Worm (Caenorhabditis elegans): Measurements from ENCODE around the gene T22B7.4.

Gene T22B7.4

ce11 chrX:5631008-5631407 is 10.2 kb downstream of the T22B7.4 start:
- TF ChIP-seq eyg-1 (tag; optimal IDR thresholded peaks at IDR 0.05): no peak
- TF ChIP-seq ceh-48 (tag; optimal IDR thresholded peaks at IDR 0.05): no peak
- TF ChIP-seq T23F11.4 (GFP tag; optimal IDR thresholded peaks at IDR 0.05): no peak
- no peak for TF ChIP-seq ceh-24 (tag; optimal IDR thresholded peaks at IDR 0.05)
- no peak for TF ChIP-seq fkh-6 (tag; optimal IDR thresholded peaks at IDR 0.05)
- no peak for TF ChIP-seq sox-2 (GFP tag; IDR thresholded peaks at IDR 0.05)
- no peak for TF ChIP-seq C38D4.7 (GFP tag; optimal IDR thresholded peaks at IDR 0.05)
- TF ChIP-seq K09A11.1 (tag; optimal IDR thresholded peaks at IDR 0.05; ENCODE audit: insufficient read depth): no peak
- TF ChIP-seq pag-3 (tag; optimal IDR thresholded peaks at IDR 0.05; ENCODE audit: borderline replicate concordance): no peak
- no peak for TF ChIP-seq unc-86 (tag; optimal IDR thresholded peaks at IDR 0.05)

- TF ChIP-seq ama-1 (optimal IDR thresholded peaks at IDR 0.05): no peak
- TF ChIP-seq ceh-30 (tag; optimal IDR thresholded peaks at IDR 0.05): no peak
- no peak for TF ChIP-seq ceh-14 (tag; optimal IDR thresholded peaks at IDR 0.05)
- peak; percentile 9 for TF ChIP-seq hlh-30 (tag; optimal IDR thresholded peaks at IDR 0.05; ENCODE audit: insufficient read depth)
These were observed 11.3 kb downstream of the T22B7.4 start, which contains the start of gene argn-1 for ce11 chrX:5629941-5630340. TSS of gene argn-1 (plus strand) at chrX:5630023.

- TF ChIP-seq zip-5 (tag; optimal IDR thresholded peaks at IDR 0.05) (no peak), fkh-10 (GFP tag; optimal IDR thresholded peaks at IDR 0.05) (no peak), sox-4 (tag; optimal IDR thresholded peaks at IDR 0.05) (no peak), lin-11 (tag; optimal IDR thresholded peaks at IDR 0.05) (no peak), eyg-1 (tag; optimal IDR thresholded peaks at IDR 0.05) (no peak), ceh-18 (tag; optimal IDR thresholded peaks at IDR 0.05) (no peak), hlh-6 (tag; optimal IDR thresholded peaks at IDR 0.05) (no peak), nhr-232 (tag; optimal IDR thresholded peaks at IDR 0.05) (no peak)
These were observed 12.7 kb downstream of the T22B7.4 start for ce11 chrX:5628432-5628977.

- TF ChIP-seq ceh-19 (GFP tag; optimal IDR thresholded peaks at IDR 0.05) (no peak), C38D4.7 (GFP tag; optimal IDR thresholded peaks at IDR 0.05) (no peak), F13H6.1 (tag; optimal IDR thresholded peaks at IDR 0.05) (no peak), dmd-4 (tag; optimal IDR thresholded peaks at IDR 0.05; ENCODE audit: borderline replicate concordance) (no peak), tbx-7 (tag; optimal IDR thresholded peaks at IDR 0.05) (no peak), npax-4 (tag; optimal IDR thresholded peaks at IDR 0.05) (no peak), K02D7.2 (tag; optimal IDR thresholded peaks at IDR 0.05) (no peak), hlh-13 (GFP tag; optimal IDR thresholded peaks at IDR 0.05) (no peak), gmeb-2 (tag; optimal IDR thresholded peaks at IDR 0.05) (no peak), hlh-8 (tag; optimal IDR thresholded peaks at IDR 0.05) (no peak), sdc-2 (tag; optimal IDR thresholded peaks at IDR 0.05) (no peak), ceh-6 (GFP tag; optimal IDR thresholded peaks at IDR 0.05) (no peak), ttx-3 (tag; optimal IDR thresholded peaks at IDR 0.05) (no peak), odd-2 (tag; optimal IDR thresholded peaks at IDR 0.05) (no peak), ceh-22 (tag; optimal IDR thresholded peaks at IDR 0.05) (no peak), ets-4 (tag; optimal IDR thresholded peaks at IDR 0.05) (no peak), dve-1 (tag; optimal IDR thresholded peaks at IDR 0.05) (no peak), syd-9 (tag; optimal IDR thresholded peaks at IDR 0.05) (no peak)
These were observed 19.4 kb downstream of the T22B7.4 start for ce11 chrX:5621793-5622192.

Data from whole organism, late embryonic.